Worm (Caenorhabditis elegans): Measurements from ENCODE around the gene D1086.7.
"Not testable (repeated sequence)": the region's sequence is repeated elsewhere in the genome, so short reads cannot be mapped to it uniquely, and the experiment has no call there.

The D1086.7 gene

DNA sequence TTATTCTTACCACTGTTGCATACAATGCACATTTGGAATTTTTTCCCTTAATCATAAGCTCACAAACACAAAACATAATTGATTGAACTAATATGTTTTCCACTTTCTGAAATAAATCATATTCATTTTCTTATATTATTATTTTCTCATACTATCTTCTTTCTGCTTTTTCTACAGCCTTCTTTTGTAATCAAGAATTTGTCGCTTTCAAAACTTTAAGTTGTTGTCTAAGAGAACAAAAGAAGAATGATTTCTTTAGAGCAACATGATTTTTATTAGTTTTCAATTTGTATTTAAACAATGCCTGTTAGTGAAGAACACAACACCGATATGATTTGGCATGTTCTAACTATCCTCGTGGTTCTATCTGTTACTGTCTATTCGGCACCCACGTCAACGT, at the start of gene D1086.7:
D1086.7 (plus strand) TSS at position 301 of the 400 bp plus-strand sequence.
- TF ChIP-seq ztf-23 (GFP tag; IDR thresholded peaks at IDR 0.05): no peak
- TF ChIP-seq T22C8.4 (GFP tag; IDR thresholded peaks at IDR 0.05): no peak
- TF ChIP-seq flt-1 (GFP tag; IDR thresholded peaks at IDR 0.05): no peak
- no peak for TF ChIP-seq tab-1 (GFP tag; IDR thresholded peaks at IDR 0.05)
- TF ChIP-seq ref-1 (GFP tag; conservative IDR thresholded peaks at IDR 0.05): no peak
- TF ChIP-seq ztf-29 (GFP tag; IDR thresholded peaks at IDR 0.05): no peak
- TF ChIP-seq cog-1 (tag; optimal IDR thresholded peaks at IDR 0.05): no peak
- TF ChIP-seq med-1 (GFP tag; optimal IDR thresholded peaks at IDR 0.05; ENCODE audit: insufficient read depth): no peak
- no peak for TF ChIP-seq klf-2 (GFP tag; conservative IDR thresholded peaks at IDR 0.05)

DNA sequence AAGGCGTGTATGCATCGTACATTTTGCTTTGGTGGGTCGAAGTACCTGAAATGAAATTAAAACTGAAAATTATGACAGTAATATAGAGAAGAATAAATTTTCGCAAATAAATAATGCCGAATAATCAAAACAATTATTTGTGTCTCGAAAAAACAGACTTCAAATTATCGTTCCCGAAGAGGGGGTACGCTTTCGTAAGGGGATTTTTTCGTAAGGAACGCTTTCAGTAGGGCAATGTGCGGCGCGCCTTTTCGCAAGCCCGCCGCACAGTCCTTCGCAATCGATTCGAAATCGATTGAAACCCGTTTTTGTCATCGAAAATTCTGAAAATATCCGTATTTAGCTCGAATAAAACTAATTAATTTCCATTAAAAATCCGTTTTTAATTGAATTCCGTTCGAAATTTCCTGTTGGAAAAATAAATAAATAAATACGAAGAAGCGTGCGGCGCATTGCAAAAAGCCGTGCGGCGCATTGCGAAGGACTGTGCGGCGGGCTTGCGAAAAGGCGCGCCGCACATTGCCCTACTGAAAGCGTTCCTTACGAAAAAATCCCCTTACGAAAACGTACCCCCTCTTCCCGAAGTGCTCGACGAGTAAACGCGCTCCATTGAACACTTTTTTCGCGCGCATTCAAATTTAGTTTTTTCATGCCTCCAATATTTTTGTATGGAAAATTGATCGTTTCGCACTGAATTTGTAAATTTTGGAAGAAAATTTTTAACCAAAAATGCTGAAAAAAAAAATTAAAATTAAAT, 45.6 kb upstream of the D1086.7 start, which contains the start of gene vps-39:
vps-39 (minus strand) TSS at position 51 of the 757 bp plus-strand sequence.
- peak; percentile 83 for TF ChIP-seq flt-1 (GFP tag; IDR thresholded peaks at IDR 0.05)
- TF ChIP-seq klf-2 (GFP tag; conservative IDR thresholded peaks at IDR 0.05): peak; percentile 84
- peak; percentile 36 for TF ChIP-seq med-1 (GFP tag; optimal IDR thresholded peaks at IDR 0.05; ENCODE audit: insufficient read depth)
- peak; percentile 65 for TF ChIP-seq T22C8.4 (GFP tag; IDR thresholded peaks at IDR 0.05)
- TF ChIP-seq ztf-23 (GFP tag; IDR thresholded peaks at IDR 0.05): peak; percentile 90
- TF ChIP-seq tab-1 (GFP tag; IDR thresholded peaks at IDR 0.05): peak; percentile 62; the same call in 1 of the 2 replicates
- peak; percentile 7; the same call in 1 of the 2 replicates for TF ChIP-seq ztf-29 (GFP tag; IDR thresholded peaks at IDR 0.05)
- peak; percentile 35; the same call in 1 of the 2 replicates for TF ChIP-seq ref-1 (GFP tag; conservative IDR thresholded peaks at IDR 0.05)

DNA sequence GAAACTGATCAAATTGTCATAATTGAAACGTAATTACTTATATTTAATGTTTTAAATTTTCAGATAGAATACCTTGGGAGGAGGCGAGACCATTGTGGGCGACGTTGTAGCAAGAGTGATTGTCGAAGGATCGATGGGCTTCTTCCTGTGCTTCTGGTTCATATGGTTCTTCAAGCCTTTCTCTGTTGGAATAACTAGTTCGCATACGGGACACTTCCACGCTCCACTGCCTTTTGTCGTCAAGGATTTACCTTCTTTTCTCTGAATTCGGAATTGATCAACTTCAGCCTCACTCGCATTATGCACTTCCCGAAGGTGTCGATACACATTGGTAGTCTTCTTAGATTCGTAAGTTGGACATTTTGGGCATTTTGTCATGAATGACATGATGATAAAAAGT, 34.8 kb upstream of the D1086.7 start, which contains the start of gene F58D12.1:
F58D12.1 (plus strand) TSS at position 301 of the 400 bp plus-strand sequence.
- TF ChIP-seq klf-2 (GFP tag; conservative IDR thresholded peaks at IDR 0.05); ref-1 (GFP tag; conservative IDR thresholded peaks at IDR 0.05); T22C8.4 (GFP tag; IDR thresholded peaks at IDR 0.05): not testable (repeated sequence)

DNA sequence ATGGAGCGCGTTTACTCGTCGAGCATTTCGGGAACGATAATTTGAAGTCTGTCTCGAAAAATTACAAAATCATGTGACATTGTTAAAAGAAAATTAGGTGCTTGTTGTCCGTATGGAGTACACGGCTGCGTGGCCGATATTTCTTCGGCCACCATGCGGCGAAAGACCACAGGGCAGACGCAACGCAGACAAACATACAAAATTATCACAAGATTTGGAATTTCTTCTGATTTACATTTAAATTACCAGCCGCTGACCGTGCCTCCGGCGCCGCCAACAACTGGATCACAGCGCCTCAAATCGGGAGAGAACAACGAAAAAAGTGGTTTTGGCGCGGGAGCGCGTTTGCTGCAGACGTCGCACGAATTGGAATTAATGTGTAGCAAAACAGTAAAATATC, 29.0 kb upstream of the D1086.7 start:
- TF ChIP-seq T22C8.4 (GFP tag; IDR thresholded peaks at IDR 0.05) (peak; percentile 67), ztf-29 (GFP tag; IDR thresholded peaks at IDR 0.05) (peak; percentile 59; the same call in 1 of the 2 replicates), flt-1 (GFP tag; IDR thresholded peaks at IDR 0.05) (peak; percentile 73; the same call in 1 of the 2 replicates), ztf-23 (GFP tag; IDR thresholded peaks at IDR 0.05) (peak; percentile 82), klf-2 (GFP tag; conservative IDR thresholded peaks at IDR 0.05) (peak; percentile 63; the same call in 1 of the 2 replicates), cog-1 (tag; optimal IDR thresholded peaks at IDR 0.05) (peak; percentile 74)

DNA sequence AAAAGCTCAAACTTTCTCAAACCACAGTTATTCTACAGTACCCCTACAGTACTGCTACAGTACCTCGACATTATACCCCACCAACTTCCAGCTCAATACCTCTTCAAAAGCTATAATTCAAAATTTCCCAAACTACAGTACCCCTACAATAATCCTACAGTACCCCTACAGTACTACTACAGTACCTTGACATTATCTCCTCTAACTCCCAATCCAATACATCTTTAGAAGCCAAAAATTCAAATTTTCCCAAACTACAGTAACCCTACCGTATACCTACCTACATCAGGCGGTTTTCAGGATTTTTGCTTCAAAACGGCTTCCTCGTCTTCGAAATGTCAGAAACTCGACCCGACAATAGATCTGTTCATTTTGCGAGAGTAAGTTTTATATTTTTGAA, 26.5 kb upstream of the D1086.7 start, which contains the start of gene F58D12.3:
F58D12.3 (plus strand) TSS at position 301 of the 400 bp plus-strand sequence.
- TF ChIP-seq ztf-29 (GFP tag; IDR thresholded peaks at IDR 0.05) (no peak), klf-2 (GFP tag; conservative IDR thresholded peaks at IDR 0.05) (no peak), T22C8.4 (GFP tag; IDR thresholded peaks at IDR 0.05) (no peak)

DNA sequence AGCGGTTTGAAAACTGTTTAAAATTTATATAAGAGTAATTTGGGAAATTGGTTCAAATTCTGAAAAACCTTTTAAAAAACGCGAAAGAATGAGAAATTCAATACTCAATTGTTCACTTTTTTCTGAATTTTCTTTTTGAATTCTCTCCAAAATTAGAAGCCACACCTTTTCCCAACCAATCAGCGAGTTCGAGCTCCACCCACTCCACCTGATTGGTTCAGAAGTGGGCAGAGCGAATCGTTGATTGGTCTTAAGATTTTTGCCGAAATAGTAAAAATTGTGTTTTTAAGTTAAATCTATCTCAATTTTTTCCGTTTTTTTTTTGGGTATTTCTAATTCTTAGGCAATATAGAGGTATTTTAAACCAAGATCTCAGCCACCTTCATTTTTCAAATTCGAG, 20.1 kb upstream of the D1086.7 start:
- TF ChIP-seq med-1 (GFP tag; optimal IDR thresholded peaks at IDR 0.05; ENCODE audit: insufficient read depth) (no peak), ref-1 (GFP tag; conservative IDR thresholded peaks at IDR 0.05) (no peak), cog-1 (tag; optimal IDR thresholded peaks at IDR 0.05) (no peak), T22C8.4 (GFP tag; IDR thresholded peaks at IDR 0.05) (no peak), ztf-23 (GFP tag; IDR thresholded peaks at IDR 0.05) (no peak), flt-1 (GFP tag; IDR thresholded peaks at IDR 0.05) (no peak), tab-1 (GFP tag; IDR thresholded peaks at IDR 0.05) (no peak), klf-2 (GFP tag; conservative IDR thresholded peaks at IDR 0.05) (no peak), ztf-29 (GFP tag; IDR thresholded peaks at IDR 0.05) (no peak)

DNA sequence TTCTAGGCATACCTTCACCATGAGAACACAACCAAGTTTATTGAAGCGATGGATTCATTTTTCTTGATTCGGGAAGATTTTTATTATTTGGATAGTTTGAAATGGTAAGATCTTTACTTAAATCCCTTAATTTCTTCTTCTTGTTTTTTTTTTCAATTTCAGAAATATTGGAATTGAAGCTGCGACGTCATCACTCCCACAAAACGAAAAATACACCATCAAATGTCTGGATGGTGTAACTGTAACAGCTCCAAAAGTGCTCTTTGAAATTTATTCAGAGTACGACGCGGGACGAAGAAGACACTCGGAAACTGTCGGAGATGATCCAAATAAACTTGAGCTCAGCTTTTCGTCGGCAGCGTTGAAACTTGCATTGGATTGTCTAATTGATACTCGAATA, 19.6 kb upstream of the D1086.7 start, which contains the start of gene D1086.21:
D1086.21 (plus strand) TSS at position 301 of the 400 bp plus-strand sequence.
- no peak for TF ChIP-seq cog-1 (tag; optimal IDR thresholded peaks at IDR 0.05)
- no peak for TF ChIP-seq ztf-29 (GFP tag; IDR thresholded peaks at IDR 0.05)
- no peak for TF ChIP-seq flt-1 (GFP tag; IDR thresholded peaks at IDR 0.05)
- no peak for TF ChIP-seq T22C8.4 (GFP tag; IDR thresholded peaks at IDR 0.05)
- no peak for TF ChIP-seq med-1 (GFP tag; optimal IDR thresholded peaks at IDR 0.05; ENCODE audit: insufficient read depth)
- no peak for TF ChIP-seq tab-1 (GFP tag; IDR thresholded peaks at IDR 0.05)
- TF ChIP-seq ztf-23 (GFP tag; IDR thresholded peaks at IDR 0.05): no peak
- TF ChIP-seq ref-1 (GFP tag; conservative IDR thresholded peaks at IDR 0.05): no peak
- no peak for TF ChIP-seq klf-2 (GFP tag; conservative IDR thresholded peaks at IDR 0.05)

DNA sequence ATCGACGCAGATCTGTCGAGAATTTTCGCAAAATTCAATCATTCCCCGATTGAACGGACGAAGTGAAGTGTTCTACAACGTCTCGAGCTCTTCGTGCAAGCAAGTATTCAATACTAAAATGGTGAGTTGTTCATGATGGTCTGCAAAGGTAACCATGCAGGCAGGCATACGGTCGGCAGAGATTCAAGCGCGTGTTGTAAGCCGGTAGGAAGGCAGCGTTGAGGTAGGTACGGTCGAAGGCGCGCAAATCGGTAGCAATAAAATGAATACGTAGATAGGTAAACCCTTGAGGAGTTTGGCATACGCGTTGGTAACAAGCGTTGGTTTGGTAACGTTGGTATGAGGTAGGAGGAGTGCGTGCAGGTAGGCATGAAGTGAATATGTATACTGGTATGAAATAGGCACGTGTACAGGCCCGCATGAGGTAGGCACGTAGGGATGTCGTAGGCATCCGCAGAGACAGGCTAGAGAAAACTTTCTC, 16.2 kb upstream of the D1086.7 start, which contains the start of gene D1086.17:
D1086.17 (plus strand) TSS at position 51 of the 481 bp plus-strand sequence.
- TF ChIP-seq tab-1 (GFP tag; IDR thresholded peaks at IDR 0.05): no peak
- no peak for TF ChIP-seq T22C8.4 (GFP tag; IDR thresholded peaks at IDR 0.05)
- no peak for TF ChIP-seq cog-1 (tag; optimal IDR thresholded peaks at IDR 0.05)
- no peak for TF ChIP-seq klf-2 (GFP tag; conservative IDR thresholded peaks at IDR 0.05)
- TF ChIP-seq flt-1 (GFP tag; IDR thresholded peaks at IDR 0.05): no peak
- no peak for TF ChIP-seq med-1 (GFP tag; optimal IDR thresholded peaks at IDR 0.05; ENCODE audit: insufficient read depth)
- no peak for TF ChIP-seq ztf-23 (GFP tag; IDR thresholded peaks at IDR 0.05)
- TF ChIP-seq ref-1 (GFP tag; conservative IDR thresholded peaks at IDR 0.05): no peak
- TF ChIP-seq ztf-29 (GFP tag; IDR thresholded peaks at IDR 0.05): no peak

DNA sequence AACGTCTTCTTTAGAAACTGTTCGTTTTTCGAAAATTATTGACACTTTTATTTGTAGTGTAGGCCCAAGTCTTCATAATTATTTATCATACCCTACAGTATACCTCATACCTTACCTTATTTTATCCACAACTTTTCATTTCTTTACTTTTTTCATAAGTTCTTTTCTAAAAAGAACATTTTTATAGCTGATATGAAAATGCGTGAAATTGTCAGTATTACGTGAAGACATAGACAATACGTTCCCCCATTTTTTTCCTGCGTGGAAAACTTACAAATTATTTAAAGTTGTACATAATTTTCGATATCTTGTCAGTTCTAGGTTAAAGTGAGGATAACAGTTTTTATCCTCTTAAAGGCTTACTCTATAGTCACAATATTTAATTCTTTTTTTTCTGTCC, 14.2 kb upstream of the D1086.7 start:
- TF ChIP-seq ref-1 (GFP tag; conservative IDR thresholded peaks at IDR 0.05) (no peak), flt-1 (GFP tag; IDR thresholded peaks at IDR 0.05) (no peak), ztf-29 (GFP tag; IDR thresholded peaks at IDR 0.05) (no peak), T22C8.4 (GFP tag; IDR thresholded peaks at IDR 0.05) (no peak), tab-1 (GFP tag; IDR thresholded peaks at IDR 0.05) (no peak), cog-1 (tag; optimal IDR thresholded peaks at IDR 0.05) (no peak), klf-2 (GFP tag; conservative IDR thresholded peaks at IDR 0.05) (no peak), ztf-23 (GFP tag; IDR thresholded peaks at IDR 0.05) (no peak), med-1 (GFP tag; optimal IDR thresholded peaks at IDR 0.05; ENCODE audit: insufficient read depth) (no peak)

Measured in whole organism, midembryonic.